Worm (Caenorhabditis elegans) whole organism, early embryonic: ENCODE data around the gene hcf-1.

Experiments used
- F13C5.2 ChIP-seq: sonication (generic microtip); optimal IDR thresholded peaks from 2 replicates; lab custom pipeline; 2017; ENCODE audit warnings: mild to moderate bottlenecking, missing genetic modification characterization, inconsistent platforms, missing compliant biosample characterization
- aly-1 ChIP-seq: sonication (generic microtip); optimal IDR thresholded peaks from 2 replicates; lab custom pipeline; 2016; ENCODE audit warnings: missing genetic modification characterization, missing compliant biosample characterization
- ama-1 ChIP-seq: fragments of 150-350 bp; optimal IDR thresholded peaks from 2 replicates; lab custom pipeline; 2014
- ceh-13 ChIP-seq: fragments of 200-800 bp; sonication (Bioruptor generic); optimal IDR thresholded peaks from 2 replicates; lab custom pipeline; 2018; ENCODE audit warnings: mild to moderate bottlenecking, missing genetic modification characterization, missing compliant biosample characterization
- ets-7 ChIP-seq: sonication (generic microtip); optimal IDR thresholded peaks from 2 replicates; lab custom pipeline; 2016; ENCODE audit warnings: missing genotype, missing genetic modification characterization, missing compliant biosample characterization
- flt-1 ChIP-seq: fragments of 200-800 bp; sonication (Bioruptor generic); IDR thresholded peaks from 2 replicates; pipeline ENCODE4 v1.3.6; 2022; ENCODE audit warnings: missing genetic modification characterization, missing compliant biosample characterization
- scrt-1 ChIP-seq: fragments of 200-800 bp; sonication (Bioruptor generic); IDR thresholded peaks from 2 replicates; pipeline ENCODE4 v1.3.6; 2022; ENCODE audit warnings: missing genetic modification characterization, missing compliant biosample characterization
- sea-1 ChIP-seq: fragments of 200-800 bp; sonication (Bioruptor generic); conservative IDR thresholded peaks from 2 replicates; pipeline ENCODE4 v1.3.6; 2022; ENCODE audit warnings: missing genetic modification characterization, missing compliant biosample characterization
- tbx-11 ChIP-seq: fragments of 200-800 bp; sonication (Bioruptor generic); IDR thresholded peaks from 2 replicates; pipeline ENCODE4 v1.3.6; 2022; ENCODE audit warnings: missing genetic modification characterization, missing compliant biosample characterization

- no peak for TF ChIP-seq ets-7 (tag; lab: Kevin White, UChicago)
- TF ChIP-seq F13C5.2 = no peak
- no peak for TF ChIP-seq sea-1 (GFP tag; lab: Robert Waterston, UW)
- TF ChIP-seq scrt-1 (GFP tag; lab: Robert Waterston, UW) = no peak
- no peak for TF ChIP-seq ama-1 (lab: Kevin White, UChicago)
- no peak for TF ChIP-seq aly-1 (tag; lab: Kevin White, UChicago)
- TF ChIP-seq ceh-13 = no peak
- no peak for TF ChIP-seq flt-1
- TF ChIP-seq tbx-11 (GFP tag; lab: Robert Waterston, UW) = no peak
Observed at ce11 chrIV:7783801-7784411, 9.8 kb upstream of the hcf-1 start, which contains the start of gene tag-321.
